Worm (Caenorhabditis elegans): ENCODE data around the gene srw-56.

DNA sequence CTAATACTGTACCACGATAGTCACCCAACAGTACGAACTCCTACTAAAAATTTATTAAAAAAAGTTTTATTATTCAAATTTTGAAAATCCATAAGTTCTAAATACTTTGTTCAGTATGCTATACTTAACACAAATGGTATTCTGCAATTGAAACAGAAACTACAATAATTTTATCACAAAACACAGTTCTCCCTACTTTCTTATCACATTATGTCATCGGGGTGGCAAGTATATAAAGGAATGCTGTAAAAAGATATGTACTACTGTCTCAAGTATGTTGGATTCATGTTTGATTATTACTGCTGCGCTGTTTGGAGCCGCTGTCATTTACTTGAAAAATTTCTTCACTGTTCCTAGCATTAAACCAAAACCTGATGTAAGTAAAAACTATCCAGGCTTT is 31.6 kb downstream of the srw-56 start, which contains the start of gene cdr-1:
- TF ChIP-seq ceh-2 (tag; optimal IDR thresholded peaks at IDR 0.05): no peak
- TF ChIP-seq lin-11 (tag; optimal IDR thresholded peaks at IDR 0.05): no peak
- no peak for TF ChIP-seq nhr-11 (tag; optimal IDR thresholded peaks at IDR 0.05)
- no peak for TF ChIP-seq pax-1 (tag; optimal IDR thresholded peaks at IDR 0.05)
- no peak for TF ChIP-seq nhr-232 (tag; optimal IDR thresholded peaks at IDR 0.05)
- no peak for TF ChIP-seq ceh-6 (GFP tag; optimal IDR thresholded peaks at IDR 0.05)
- TF ChIP-seq hlh-30 (tag; optimal IDR thresholded peaks at IDR 0.05; ENCODE audit: insufficient read depth): no peak

Data from whole organism, late embryonic.